Fruit fly (Drosophila melanogaster) whole organism, embryonic: ENCODE measurements around the gene Ask1.
A peak's percentile ranks its signal among the peaks of the same experiment; 100 is the strongest.

Experiments
- Abd-B ChIP-seq: fragments of 200-800 bp; sonication (Bioruptor generic); optimal IDR thresholded peaks from 2 replicates; lab custom pipeline; 2018; ENCODE audit warnings: missing biosample characterization, mild to moderate bottlenecking, missing genetic modification characterization, moderate library complexity
- Bdp1 ChIP-seq: fragments of 200-800 bp; sonication (Bioruptor generic); optimal IDR thresholded peaks from 3 replicates; lab custom pipeline; 2016; ENCODE audit warnings: missing biosample characterization, missing genetic modification characterization
- CG10565 ChIP-seq: fragments of 200-800 bp; sonication (Bioruptor generic); optimal IDR thresholded peaks from 3 replicates; lab custom pipeline; 2016; ENCODE audit warnings: missing biosample characterization, mild to moderate bottlenecking, missing genetic modification characterization
- CG10654 ChIP-seq: fragments of 200-800 bp; sonication (Bioruptor generic); optimal IDR thresholded peaks from 2 replicates; lab custom pipeline; 2016; ENCODE audit warnings: missing biosample characterization, missing genetic modification characterization
- CG11723 ChIP-seq: fragments of 200-800 bp; sonication (Bioruptor generic); optimal IDR thresholded peaks from 2 replicates; lab custom pipeline; 2017; ENCODE audit warnings: missing biosample characterization, mild to moderate bottlenecking, missing genetic modification characterization
- CG12071 ChIP-seq: fragments of 200-800 bp; sonication (Bioruptor generic); optimal IDR thresholded peaks from 3 replicates; lab custom pipeline; 2018; ENCODE audit warnings: missing biosample characterization, mild to moderate bottlenecking, missing genetic modification characterization
- CG13424 ChIP-seq: fragments of 200-800 bp; sonication (Bioruptor generic); optimal IDR thresholded peaks from 2 replicates; lab custom pipeline; 2019; ENCODE audit warnings: missing biosample characterization, mild to moderate bottlenecking, missing genetic modification characterization, moderate library complexity
- CG1529 ChIP-seq: fragments of 200-800 bp; sonication (Bioruptor generic); optimal IDR thresholded peaks from 3 replicates; lab custom pipeline; 2018; ENCODE audit warnings: missing biosample characterization, missing genetic modification characterization
- CG17361 ChIP-seq: fragments of 200-800 bp; sonication (Bioruptor generic); IDR thresholded peaks from 3 replicates; pipeline ENCODE4 v1.3.6; 2022; ENCODE audit warnings: missing biosample characterization, missing genetic modification characterization
- CG3065 ChIP-seq: fragments of 200-800 bp; sonication (Bioruptor generic); optimal IDR thresholded peaks from 2 replicates; lab custom pipeline; 2016; ENCODE audit warnings: missing biosample characterization, missing genetic modification characterization
- CG31224 ChIP-seq: fragments of 200-800 bp; sonication (Bioruptor generic); IDR thresholded peaks from 2 replicates; pipeline ENCODE4 v1.3.6; 2022; ENCODE audit warnings: missing biosample characterization, missing genetic modification characterization
- CG32772 ChIP-seq: fragments of 200-800 bp; sonication (Bioruptor generic); IDR thresholded peaks from 2 replicates; pipeline ENCODE4 v1.3.6; 2022; ENCODE audit warnings: missing biosample characterization, missing genetic modification characterization
- Dfd ChIP-seq, 2 experiments: fragments of >200 bp; optimal IDR thresholded peaks; 2 replicates each; lab custom pipeline; 2017; ENCODE audit warnings: missing biosample characterization in 2 of 2, missing genetic modification characterization in 2 of 2
- ERR ChIP-seq: fragments of 200-800 bp; sonication (Bioruptor generic); optimal IDR thresholded peaks from 2 replicates; lab custom pipeline; 2016; ENCODE audit warnings: missing biosample characterization, missing genetic modification characterization
- Hey ChIP-seq: fragments of 200-800 bp; sonication (Bioruptor generic); optimal IDR thresholded peaks from 3 replicates; lab custom pipeline; 2018; ENCODE audit warnings: missing biosample characterization, mild to moderate bottlenecking, missing genetic modification characterization
- MBD-R2 ChIP-seq: fragments of 200-800 bp; sonication (Bioruptor generic); IDR thresholded peaks from 2 replicates; pipeline ENCODE4 v1.3.6; 2022; ENCODE audit warnings: missing biosample characterization, missing genetic modification characterization
- Mad ChIP-seq: fragments of 200-800 bp; sonication (Bioruptor generic); optimal IDR thresholded peaks from 2 replicates; lab custom pipeline; 2016; ENCODE audit warnings: missing biosample characterization, missing genetic modification characterization
- Meics ChIP-seq: fragments of 200-800 bp; sonication (Bioruptor generic); optimal IDR thresholded peaks from 2 replicates; lab custom pipeline; 2017; ENCODE audit warnings: missing biosample characterization, mild to moderate bottlenecking, missing genetic modification characterization
- Mes4 ChIP-seq: fragments of 200-800 bp; sonication (Bioruptor generic); optimal IDR thresholded peaks from 2 replicates; lab custom pipeline; 2016; ENCODE audit warnings: missing biosample characterization, missing genetic modification characterization
- Nf-YB ChIP-seq: fragments of 200-800 bp; sonication (Bioruptor generic); optimal IDR thresholded peaks from 3 replicates; lab custom pipeline; 2019; ENCODE audit warnings: missing biosample characterization, mild to moderate bottlenecking, missing genetic modification characterization, moderate library complexity
- Rfx ChIP-seq: fragments of 200-800 bp; sonication (Bioruptor generic); IDR thresholded peaks from 2 replicates; pipeline ENCODE4 v1.3.6; 2022; ENCODE audit warnings: missing biosample characterization, missing genetic modification characterization
- Trl ChIP-seq, 3 experiments: fragments of >200 bp in 2 of 3; fragments of 200-800 bp in 1 of 3; sonication (Bioruptor generic) in 1 of 3; optimal IDR thresholded peaks; 2 replicates in 1 of 3; 3 replicates in 2 of 3; lab custom pipeline; 2016 to 2017; ENCODE audit warnings: missing biosample characterization in 1 of 3, missing genetic modification characterization in 1 of 3
- abd-A ChIP-seq: fragments of 200-800 bp; sonication (Bioruptor generic); optimal IDR thresholded peaks from 3 replicates; lab custom pipeline; 2019; ENCODE audit warnings: missing biosample characterization, mild to moderate bottlenecking, missing genetic modification characterization, moderate library complexity
- aop ChIP-seq: fragments of 200-800 bp; sonication (Bioruptor generic); IDR thresholded peaks from 2 replicates; pipeline ENCODE4 v1.3.6; 2022; ENCODE audit warnings: missing biosample characterization, missing genetic modification characterization
- bigmax ChIP-seq: fragments of 200-800 bp; sonication (Bioruptor generic); optimal IDR thresholded peaks from 2 replicates; lab custom pipeline; 2018; ENCODE audit warnings: missing biosample characterization, mild to moderate bottlenecking, missing genetic modification characterization
- croc ChIP-seq: fragments of 200-800 bp; sonication (Bioruptor generic); conservative IDR thresholded peaks from 3 replicates; pipeline ENCODE4 v1.3.6; 2022; ENCODE audit warnings: missing biosample characterization, missing genetic modification characterization
- crp ChIP-seq, 2 experiments: fragments of 200-800 bp; sonication (Bioruptor generic); optimal IDR thresholded peaks; 2 replicates in 1 of 2; 3 replicates in 1 of 2; lab custom pipeline; 2017; ENCODE audit warnings: missing biosample characterization in 2 of 2, missing genetic modification characterization in 2 of 2, mild to moderate bottlenecking in 1 of 2, moderate library complexity in 1 of 2
- dimm ChIP-seq: fragments of 200-800 bp; sonication (Bioruptor generic); IDR thresholded peaks from 2 replicates; pipeline ENCODE4 v1.3.6; 2022; ENCODE audit warnings: missing biosample characterization, missing genetic modification characterization
- emc ChIP-seq: fragments of 200-800 bp; sonication (Bioruptor generic); optimal IDR thresholded peaks from 2 replicates; lab custom pipeline; 2016; ENCODE audit warnings: missing biosample characterization, missing genetic modification characterization
- ewg ChIP-seq: fragments of 200-800 bp; sonication (Bioruptor generic); optimal IDR thresholded peaks from 3 replicates; lab custom pipeline; 2017; ENCODE audit warnings: mild to moderate bottlenecking, missing biosample characterization, missing genetic modification reagents, missing genetic modification characterization
- fd102C ChIP-seq: fragments of 200-800 bp; sonication (Bioruptor generic); optimal IDR thresholded peaks from 2 replicates; lab custom pipeline; 2018; ENCODE audit warnings: missing biosample characterization, mild to moderate bottlenecking, missing genetic modification characterization, moderate library complexity
- ftz-f1 ChIP-seq: fragments of 200-800 bp; sonication (Bioruptor generic); optimal IDR thresholded peaks from 2 replicates; lab custom pipeline; 2016; ENCODE audit warnings: missing biosample characterization, missing genetic modification characterization
- gce ChIP-seq: fragments of 200-800 bp; sonication (Bioruptor generic); IDR thresholded peaks from 3 replicates; pipeline ENCODE4 v1.3.6; 2022; ENCODE audit warnings: missing biosample characterization, missing genetic modification characterization
- gsb ChIP-seq: fragments of 200-800 bp; sonication (Bioruptor generic); IDR thresholded peaks from 2 replicates; pipeline ENCODE4 v1.3.6; 2022; ENCODE audit warnings: missing biosample characterization, missing genetic modification characterization
- hkb ChIP-seq, 2 experiments: fragments of 200-800 bp in 1 of 2; fragments of >200 bp in 1 of 2; sonication (Bioruptor generic) in 1 of 2; IDR thresholded peaks in 1 of 2; optimal IDR thresholded peaks in 1 of 2; 2 replicates each; pipeline versions ENCODE4 v1.3.6 to Lab custom; 2017 to 2022; ENCODE audit warnings: missing biosample characterization in 1 of 2, missing genetic modification characterization in 1 of 2
- insv ChIP-seq, 2 experiments: fragments of 200-800 bp; sonication (Bioruptor generic); optimal IDR thresholded peaks; 3 replicates each; lab custom pipeline; 2016 to 2018; ENCODE audit warnings: missing biosample characterization in 2 of 2, missing genetic modification characterization in 2 of 2
- lbe ChIP-seq: fragments of 200-800 bp; sonication (Bioruptor generic); optimal IDR thresholded peaks from 2 replicates; lab custom pipeline; 2016; ENCODE audit warnings: missing biosample characterization, mild to moderate bottlenecking, missing genetic modification characterization
- lov ChIP-seq, 2 experiments: fragments of 200-800 bp in 1 of 2; fragments of >200 bp in 1 of 2; sonication (Bioruptor generic) in 1 of 2; IDR thresholded peaks in 1 of 2; optimal IDR thresholded peaks in 1 of 2; 2 replicates in 1 of 2; 3 replicates in 1 of 2; pipeline versions ENCODE4 v1.3.6 to Lab custom; 2017 to 2022; ENCODE audit warnings: missing biosample characterization in 1 of 2, missing genetic modification characterization in 1 of 2
- org-1 ChIP-seq: fragments of 200-800 bp; sonication (Bioruptor generic); optimal IDR thresholded peaks from 2 replicates; lab custom pipeline; 2017; ENCODE audit warnings: missing biosample characterization, missing genetic modification characterization
- ranshi ChIP-seq: fragments of 200-800 bp; sonication (Bioruptor generic); IDR thresholded peaks from 2 replicates; pipeline ENCODE4 v1.3.6; 2022; ENCODE audit warnings: missing biosample characterization, missing genetic modification characterization
- row ChIP-seq: fragments of 200-800 bp; sonication (Bioruptor generic); IDR thresholded peaks from 3 replicates; pipeline ENCODE4 v1.3.6; 2022; ENCODE audit warnings: missing biosample characterization, missing genetic modification characterization
- sna ChIP-seq: fragments of 200-800 bp; sonication (Bioruptor generic); IDR thresholded peaks from 2 replicates; pipeline ENCODE4 v1.3.6; 2022; ENCODE audit warnings: missing biosample characterization, missing genetic modification characterization; ENCODE audit not compliant: partially characterized antibody
- so ChIP-seq: fragments of 200-800 bp; sonication (Bioruptor generic); IDR thresholded peaks from 3 replicates; pipeline ENCODE4 v1.3.6; 2022; ENCODE audit warnings: missing biosample characterization, missing genetic modification characterization
- trh ChIP-seq: fragments of 200-800 bp; sonication (Bioruptor generic); optimal IDR thresholded peaks from 2 replicates; lab custom pipeline; 2016; ENCODE audit warnings: missing biosample characterization, missing genetic modification characterization
- wdn ChIP-seq: fragments of 200-800 bp; sonication (Bioruptor generic); IDR thresholded peaks from 2 replicates; pipeline ENCODE4 v1.3.6; 2022; ENCODE audit warnings: missing biosample characterization, missing genetic modification characterization
- wor ChIP-seq: fragments of 200-800 bp; sonication (Bioruptor generic); IDR thresholded peaks from 2 replicates; pipeline ENCODE4 v1.3.6; 2022; ENCODE audit warnings: missing biosample characterization, missing genetic modification characterization
- zen ChIP-seq: fragments of 200-800 bp; sonication (Bioruptor generic); optimal IDR thresholded peaks from 3 replicates; lab custom pipeline; 2018; ENCODE audit warnings: missing biosample characterization, mild to moderate bottlenecking, missing genetic modification characterization, moderate library complexity

The Ask1 gene

DNA sequence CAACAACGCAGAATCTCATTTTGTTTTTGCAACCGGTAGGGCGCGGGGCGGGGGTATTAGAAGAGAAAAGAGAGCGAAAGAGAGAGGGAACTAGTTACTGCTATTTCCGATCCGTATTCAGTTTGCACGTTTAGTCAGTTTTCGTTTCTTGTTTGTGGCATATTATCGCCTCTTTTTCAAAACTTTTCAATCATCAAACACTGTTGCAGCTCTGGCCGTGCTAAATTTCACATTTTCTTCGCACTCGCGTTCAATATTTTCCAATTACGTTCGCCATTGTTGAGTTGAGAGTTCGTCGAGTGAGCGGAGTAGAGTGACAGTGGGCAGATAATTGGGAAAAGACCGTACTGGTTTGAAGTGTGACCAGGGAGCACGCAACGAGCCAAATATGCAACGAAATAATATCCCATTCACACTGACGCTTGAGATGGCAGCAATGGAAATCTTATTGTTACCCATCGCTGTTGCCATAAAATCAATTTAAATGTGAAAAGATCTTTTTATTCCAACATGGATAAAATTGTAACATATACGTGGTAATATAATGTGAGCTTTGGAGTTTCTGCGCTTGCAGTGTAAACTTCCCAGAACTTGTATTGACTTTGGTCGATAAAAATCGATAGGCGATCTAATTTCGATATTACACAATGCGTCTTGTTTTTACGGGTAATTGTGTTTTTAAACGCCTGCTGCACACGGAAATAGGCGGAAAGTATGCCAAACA is 18.4 kb upstream of the Ask1 start, which contains the start of the genes Ire1 and Mrm2 (continued):
- TF ChIP-seq Nf-YB (peak; percentile 55), gsb (GFP tag; lab: Robert Waterston, UW) (peak; percentile 64; the same call in 1 of the 2 replicates), Mes4 (GFP tag; lab: Kevin White, UChicago) (peak; percentile 65), bigmax (GFP tag; lab: Kevin White, UChicago) (no peak), CG13424 (tag; lab: Kevin White, UChicago) (peak; percentile 82), row (GFP tag; lab: Robert Waterston, UW) (peak; percentile 96), Hey (tag; lab: Kevin White, UChicago) (no peak), CG10565 (GFP tag; lab: Kevin White, UChicago) (no peak), trh (GFP tag; lab: Kevin White, UChicago) (no peak), aop (no peak), CG1529 (GFP tag; lab: Kevin White, UChicago) (no peak), lov (optimal IDR thresholded peaks at IDR 0.05; lab: Kevin White, UChicago) (no peak), lov (GFP tag; IDR thresholded peaks at IDR 0.05; lab: Robert Waterston, UW) (peak; percentile 74; the same call in 1 of the 3 replicates), ranshi (GFP tag; lab: Robert Waterston, UW) (peak; percentile 77; the same call in 1 of the 2 replicates), CG31224 (GFP tag; lab: Robert Waterston, UW) (peak; percentile 58; the same call in 1 of the 2 replicates), CG10654 (GFP tag; lab: Kevin White, UChicago) (peak; percentile 69), CG11723 (GFP tag; lab: Kevin White, UChicago) (peak; percentile 47), zen (tag; lab: Kevin White, UChicago) (peak; percentile 76), wor (GFP tag; lab: Robert Waterston, UW) (peak; percentile 61), gce (GFP tag; lab: Robert Waterston, UW) (0 out of 3 replicates have a peak, but pooled peaks have one; percentile 55), CG3065 (GFP tag; lab: Kevin White, UChicago) (peak; percentile 46), crp (GFP tag; optimal IDR thresholded peaks at IDR 0.05; lab: Kevin White, UChicago) (peak in 1 of 2 experiments; percentile 51), croc (GFP tag; lab: Robert Waterston, UW) (peak; percentile 72), ERR (GFP tag; lab: Kevin White, UChicago) (peak; percentile 73), Mad (GFP tag; lab: Kevin White, UChicago) (peak; percentile 76), Abd-B (GFP tag; lab: Kevin White, UChicago) (peak; percentile 87), org-1 (no peak), Meics (GFP tag; lab: Kevin White, UChicago) (peak; percentile 68), fd102C (GFP tag; lab: Kevin White, UChicago) (no peak), CG32772 (peak; percentile 77), ewg (GFP tag; lab: Kevin White, UChicago) (peak; percentile 66), dimm (GFP tag; lab: Robert Waterston, UW) (peak; percentile 27; the same call in 1 of the 2 replicates), Rfx (GFP tag; lab: Robert Waterston, UW) (peak; percentile 90), wdn (GFP tag; lab: Robert Waterston, UW) (peak; percentile 49; the same call in 1 of the 2 replicates), CG12071 (no peak), CG17361 (GFP tag; lab: Robert Waterston, UW) (peak; percentile 88), sna (GFP tag; lab: Robert Waterston, UW) (0 out of 2 replicates have a peak, but pooled peaks have one; percentile 65), abd-A (tag; lab: Kevin White, UChicago) (no peak), insv (GFP tag; optimal IDR thresholded peaks at IDR 0.05; lab: Kevin White, UChicago) (peak in 1 of 2 experiments; percentile 68), so (no peak), hkb (optimal IDR thresholded peaks at IDR 0.05; lab: Kevin White, UChicago) (peak; percentile 91), hkb (GFP tag; IDR thresholded peaks at IDR 0.05; lab: Robert Waterston, UW) (no peak), Bdp1 (GFP tag; lab: Kevin White, UChicago) (peak; percentile 75), Trl (optimal IDR thresholded peaks at IDR 0.05; lab: Kevin White, UChicago) (peak; percentile 75 to 91), Trl (GFP tag; optimal IDR thresholded peaks at IDR 0.05; lab: Kevin White, UChicago) (peak; percentile 86), emc (peak; percentile 75), Dfd (GFP tag; optimal IDR thresholded peaks at IDR 0.05; lab: Kevin White, UChicago) (peak in 1 of 2 experiments; percentile 87), ftz-f1 (GFP tag; lab: Kevin White, UChicago) (no peak), lbe (GFP tag; lab: Kevin White, UChicago) (peak; percentile 42), MBD-R2 (GFP tag; lab: Robert Waterston, UW) (peak; percentile 82)
